Fruit fly (Drosophila melanogaster) whole organism, embryonic: ENCODE data around the gene Antp.

ENCODE experiments used
- Aef1 ChIP-seq: fragments of 200-800 bp; sonication (Bioruptor generic); IDR thresholded peaks from 3 replicates; pipeline ENCODE4 v1.3.6; 2022; ENCODE audit warnings: missing biosample characterization, missing genetic modification characterization
- CG10147 ChIP-seq: fragments of 200-800 bp; sonication (Bioruptor generic); optimal IDR thresholded peaks from 2 replicates; lab custom pipeline; 2019; ENCODE audit warnings: missing biosample characterization, mild to moderate bottlenecking, missing genetic modification characterization, moderate library complexity
- CG11247 ChIP-seq: fragments of 200-800 bp; sonication (Bioruptor generic); IDR thresholded peaks from 2 replicates; pipeline ENCODE4 v1.3.6; 2022; ENCODE audit warnings: missing biosample characterization, missing genetic modification characterization
- CG12769 ChIP-seq: fragments of 200-800 bp; sonication (Bioruptor generic); optimal IDR thresholded peaks from 2 replicates; lab custom pipeline; 2019; ENCODE audit warnings: missing biosample characterization, mild to moderate bottlenecking, missing genetic modification characterization, moderate library complexity
- CG15479 ChIP-seq: fragments of 200-800 bp; sonication (Bioruptor generic); optimal IDR thresholded peaks from 3 replicates; lab custom pipeline; 2019; ENCODE audit warnings: missing biosample characterization, mild to moderate bottlenecking, missing genetic modification characterization, moderate library complexity
- CG1602 ChIP-seq: fragments of 200-800 bp; sonication (Bioruptor generic); optimal IDR thresholded peaks from 3 replicates; lab custom pipeline; 2016; ENCODE audit warnings: missing biosample characterization, missing genetic modification characterization
- CG17186 ChIP-seq: fragments of 200-800 bp; sonication (Bioruptor generic); optimal IDR thresholded peaks from 3 replicates; lab custom pipeline; 2017; ENCODE audit warnings: missing biosample characterization, missing genetic modification reagents, missing genetic modification characterization
- CG17359 ChIP-seq: fragments of 200-800 bp; sonication (Bioruptor generic); optimal IDR thresholded peaks from 3 replicates; lab custom pipeline; 2018; ENCODE audit warnings: missing biosample characterization, mild to moderate bottlenecking, missing genetic modification characterization, moderate library complexity
- CG17912 ChIP-seq: fragments of 200-800 bp; sonication (Bioruptor generic); optimal IDR thresholded peaks from 2 replicates; lab custom pipeline; 2018; ENCODE audit warnings: missing biosample characterization, mild to moderate bottlenecking, missing genetic modification characterization
- CG2875 ChIP-seq: fragments of 200-800 bp; sonication (Bioruptor generic); optimal IDR thresholded peaks from 2 replicates; lab custom pipeline; 2017; ENCODE audit warnings: missing biosample characterization, mild to moderate bottlenecking, missing genetic modification characterization, missing genetic modification reagents
- CG30020 ChIP-seq: fragments of 200-800 bp; optimal IDR thresholded peaks from 2 replicates; lab custom pipeline; 2019; ENCODE audit warnings: missing biosample characterization, mild to moderate bottlenecking, missing genetic modification characterization, moderate library complexity
- CG30431 ChIP-seq: fragments of 200-800 bp; sonication (Bioruptor generic); optimal IDR thresholded peaks from 2 replicates; lab custom pipeline; 2017; ENCODE audit warnings: missing biosample characterization, missing genetic modification characterization
- CG4424 ChIP-seq: fragments of 200-800 bp; sonication (Bioruptor generic); optimal IDR thresholded peaks from 3 replicates; lab custom pipeline; 2016; ENCODE audit warnings: missing biosample characterization, missing genetic modification characterization
- CG4854 ChIP-seq: fragments of 200-800 bp; sonication (Bioruptor generic); optimal IDR thresholded peaks from 2 replicates; lab custom pipeline; 2016; ENCODE audit warnings: missing biosample characterization, missing genetic modification characterization, inconsistent platforms
- CG6689 ChIP-seq: fragments of 200-800 bp; sonication (Bioruptor generic); IDR thresholded peaks from 2 replicates; pipeline ENCODE4 v1.3.6; 2022; ENCODE audit warnings: missing biosample characterization, missing genetic modification characterization
- CG6791 ChIP-seq: fragments of 200-800 bp; sonication (Bioruptor generic); IDR thresholded peaks from 3 replicates; pipeline ENCODE4 v1.3.6; 2022; ENCODE audit warnings: missing biosample characterization, missing genetic modification characterization; ENCODE audit not compliant: partially characterized antibody
- CG7372 ChIP-seq: fragments of 200-800 bp; sonication (Bioruptor generic); IDR thresholded peaks from 2 replicates; pipeline ENCODE4 v1.3.6; 2022; ENCODE audit warnings: missing biosample characterization, missing genetic modification characterization
- CG9609 ChIP-seq: fragments of 200-800 bp; sonication (Bioruptor generic); optimal IDR thresholded peaks from 3 replicates; lab custom pipeline; 2016; ENCODE audit warnings: missing biosample characterization, missing genetic modification characterization
- CG9797 ChIP-seq: fragments of 200-800 bp; sonication (Bioruptor generic); optimal IDR thresholded peaks from 3 replicates; lab custom pipeline; 2018; ENCODE audit warnings: missing biosample characterization, mild to moderate bottlenecking, missing genetic modification characterization
- Drgx ChIP-seq: fragments of 200-800 bp; sonication (Bioruptor generic); IDR thresholded peaks from 2 replicates; pipeline ENCODE4 v1.3.6; 2022; ENCODE audit warnings: missing biosample characterization, missing genetic modification characterization
- Ets97D ChIP-seq: fragments of 200-800 bp; sonication (Bioruptor generic); optimal IDR thresholded peaks from 3 replicates; lab custom pipeline; 2016; ENCODE audit warnings: missing biosample characterization, missing genetic modification characterization
- Jarid2 ChIP-seq: fragments of 200-800 bp; sonication (Bioruptor generic); optimal IDR thresholded peaks from 3 replicates; lab custom pipeline; 2017; ENCODE audit warnings: mild to moderate bottlenecking, missing biosample characterization, missing genetic modification reagents, missing genetic modification characterization
- NfI ChIP-seq: fragments of 200-800 bp; sonication (Bioruptor generic); optimal IDR thresholded peaks from 3 replicates; lab custom pipeline; 2018; ENCODE audit warnings: missing biosample characterization, mild to moderate bottlenecking, missing genetic modification characterization, moderate library complexity
- abd-A ChIP-seq: fragments of 200-800 bp; sonication (Bioruptor generic); optimal IDR thresholded peaks from 3 replicates; lab custom pipeline; 2019; ENCODE audit warnings: missing biosample characterization, mild to moderate bottlenecking, missing genetic modification characterization, moderate library complexity
- chm ChIP-seq: fragments of 200-800 bp; sonication (Bioruptor generic); IDR thresholded peaks from 2 replicates; pipeline ENCODE4 v1.3.6; 2022; ENCODE audit warnings: missing biosample characterization, missing genetic modification characterization
- crp ChIP-seq, 2 experiments: fragments of 200-800 bp; sonication (Bioruptor generic); optimal IDR thresholded peaks; 2 replicates in 1 of 2; 3 replicates in 1 of 2; lab custom pipeline; 2017; ENCODE audit warnings: missing biosample characterization in 2 of 2, missing genetic modification characterization in 2 of 2, mild to moderate bottlenecking in 1 of 2, moderate library complexity in 1 of 2
- dmrt11E ChIP-seq: fragments of 200-800 bp; sonication (Bioruptor generic); optimal IDR thresholded peaks from 3 replicates; lab custom pipeline; 2018; ENCODE audit warnings: missing biosample characterization, mild to moderate bottlenecking, missing genetic modification characterization, moderate library complexity
- dpn ChIP-seq, 2 experiments: fragments of 200-800 bp; sonication (Bioruptor generic); optimal IDR thresholded peaks; 3 replicates each; lab custom pipeline; 2016; ENCODE audit warnings: missing biosample characterization in 2 of 2, missing genetic modification characterization in 2 of 2
- hbn ChIP-seq: fragments of 200-800 bp; sonication (Bioruptor generic); IDR thresholded peaks from 2 replicates; pipeline ENCODE4 v1.3.6; 2022; ENCODE audit warnings: missing biosample characterization, missing genetic modification characterization; ENCODE audit not compliant: partially characterized antibody
- her ChIP-seq: fragments of 200-800 bp; sonication (Bioruptor generic); optimal IDR thresholded peaks from 2 replicates; lab custom pipeline; 2016; ENCODE audit warnings: missing biosample characterization, missing genetic modification characterization
- insv ChIP-seq, 2 experiments: fragments of 200-800 bp; sonication (Bioruptor generic); optimal IDR thresholded peaks; 3 replicates each; lab custom pipeline; 2016 to 2018; ENCODE audit warnings: missing biosample characterization in 2 of 2, missing genetic modification characterization in 2 of 2
- lov ChIP-seq, 2 experiments: fragments of 200-800 bp in 1 of 2; fragments of >200 bp in 1 of 2; sonication (Bioruptor generic) in 1 of 2; IDR thresholded peaks in 1 of 2; optimal IDR thresholded peaks in 1 of 2; 2 replicates in 1 of 2; 3 replicates in 1 of 2; pipeline versions ENCODE4 v1.3.6 to Lab custom; 2017 to 2022; ENCODE audit warnings: missing biosample characterization in 1 of 2, missing genetic modification characterization in 1 of 2
- nau ChIP-seq: fragments of 200-800 bp; sonication (Bioruptor generic); optimal IDR thresholded peaks from 3 replicates; lab custom pipeline; 2017; ENCODE audit warnings: missing biosample characterization, mild to moderate bottlenecking, missing genetic modification characterization, missing genetic modification reagents
- nerfin-1 ChIP-seq: fragments of 200-800 bp; sonication (Bioruptor generic); optimal IDR thresholded peaks from 3 replicates; lab custom pipeline; 2019; ENCODE audit warnings: missing biosample characterization, mild to moderate bottlenecking, missing genetic modification characterization, moderate library complexity
- pros ChIP-seq: fragments of 200-800 bp; sonication (Bioruptor generic); optimal IDR thresholded peaks from 3 replicates; lab custom pipeline; 2019; ENCODE audit warnings: missing biosample characterization, mild to moderate bottlenecking, missing genetic modification characterization, moderate library complexity
- pzg ChIP-seq: fragments of 200-800 bp; sonication (Bioruptor generic); optimal IDR thresholded peaks from 3 replicates; lab custom pipeline; 2018; ENCODE audit warnings: missing biosample characterization, mild to moderate bottlenecking, missing genetic modification characterization, moderate library complexity
- tap ChIP-seq: fragments of 200-800 bp; optimal IDR thresholded peaks from 3 replicates; lab custom pipeline; 2019; ENCODE audit warnings: missing biosample characterization, mild to moderate bottlenecking, missing genetic modification characterization, moderate library complexity
- tna ChIP-seq: fragments of 200-800 bp; sonication (Bioruptor generic); IDR thresholded peaks from 2 replicates; pipeline ENCODE4 v1.3.6; 2022; ENCODE audit warnings: missing biosample characterization, missing genetic modification characterization; ENCODE audit not compliant: partially characterized antibody
- tup ChIP-seq: fragments of 200-800 bp; sonication (Bioruptor generic); optimal IDR thresholded peaks from 2 replicates; lab custom pipeline; 2016; ENCODE audit warnings: missing biosample characterization, mild to moderate bottlenecking, missing genetic modification characterization, moderate library complexity
- vfl ChIP-seq: fragments of 200-800 bp; sonication (Bioruptor generic); optimal IDR thresholded peaks from 2 replicates; lab custom pipeline; 2016; ENCODE audit warnings: missing biosample characterization, missing genetic modification characterization
- wdn ChIP-seq: fragments of 200-800 bp; sonication (Bioruptor generic); IDR thresholded peaks from 2 replicates; pipeline ENCODE4 v1.3.6; 2022; ENCODE audit warnings: missing biosample characterization, missing genetic modification characterization
- zen2 ChIP-seq: fragments of 200-800 bp; sonication (Bioruptor generic); IDR thresholded peaks from 3 replicates; pipeline ENCODE4 v1.3.6; 2022; ENCODE audit warnings: missing biosample characterization, missing genetic modification characterization; ENCODE audit not compliant: partially characterized antibody
- zf30C ChIP-seq: fragments of 200-800 bp; sonication (Bioruptor generic); optimal IDR thresholded peaks from 3 replicates; lab custom pipeline; 2018; ENCODE audit warnings: missing biosample characterization, mild to moderate bottlenecking, missing genetic modification characterization

Gene Antp

dm6 chr3R:6990877-6991276 is 8.2 kb downstream of the Antp start:
- no peak for TF ChIP-seq CG12769 (tag; lab: Kevin White, UChicago)
- TF ChIP-seq pzg (GFP tag; lab: Kevin White, UChicago), result no peak
- TF ChIP-seq crp (GFP tag; optimal IDR thresholded peaks at IDR 0.05; lab: Kevin White, UChicago), result no peak
- no peak for TF ChIP-seq CG9797 (GFP tag; lab: Kevin White, UChicago)
- no peak for TF ChIP-seq lov (optimal IDR thresholded peaks at IDR 0.05; lab: Kevin White, UChicago)
- TF ChIP-seq lov (GFP tag; IDR thresholded peaks at IDR 0.05; lab: Robert Waterston, UW), result no peak
- no peak for TF ChIP-seq vfl (GFP tag; lab: Kevin White, UChicago)
- no peak for TF ChIP-seq CG6689
- no peak for TF ChIP-seq tna (GFP tag; lab: Robert Waterston, UW)
- TF ChIP-seq CG10147, result no peak
- no peak for TF ChIP-seq Aef1 (GFP tag; lab: Robert Waterston, UW)
- peak; percentile 70 for TF ChIP-seq pros (GFP tag; lab: Kevin White, UChicago)
- TF ChIP-seq CG15479 (GFP tag; lab: Kevin White, UChicago), result no peak
- TF ChIP-seq NfI (GFP tag; lab: Kevin White, UChicago), result no peak
- TF ChIP-seq Drgx (GFP tag; lab: Robert Waterston, UW), result no peak
- no peak for TF ChIP-seq Jarid2 (GFP tag; lab: Kevin White, UChicago)
- TF ChIP-seq CG30020 (tag; lab: Kevin White, UChicago), result no peak
- no peak for TF ChIP-seq chm
- TF ChIP-seq CG17186 (GFP tag; lab: Kevin White, UChicago), result no peak
- TF ChIP-seq wdn, result no peak
- no peak for TF ChIP-seq CG1602 (GFP tag; lab: Kevin White, UChicago)
- no peak for TF ChIP-seq CG30431 (GFP tag; lab: Kevin White, UChicago)
- TF ChIP-seq nau (GFP tag; lab: Kevin White, UChicago), result no peak
- TF ChIP-seq CG7372 (GFP tag; lab: Robert Waterston, UW), result no peak
- peak; percentile 11 for TF ChIP-seq nerfin-1
- peak; percentile 79 for TF ChIP-seq abd-A (tag; lab: Kevin White, UChicago)
- TF ChIP-seq CG4854 (GFP tag; lab: Kevin White, UChicago), result no peak
- no peak for TF ChIP-seq zen2 (GFP tag; lab: Robert Waterston, UW)
- TF ChIP-seq tap, result peak; percentile 6
- TF ChIP-seq CG2875 (GFP tag; lab: Kevin White, UChicago), result no peak
- no peak for TF ChIP-seq Ets97D (GFP tag; lab: Kevin White, UChicago)
- TF ChIP-seq dmrt11E (tag; lab: Kevin White, UChicago), result no peak
- TF ChIP-seq her (GFP tag; lab: Kevin White, UChicago), result no peak
- no peak for TF ChIP-seq zf30C (GFP tag; lab: Kevin White, UChicago)

DNA sequence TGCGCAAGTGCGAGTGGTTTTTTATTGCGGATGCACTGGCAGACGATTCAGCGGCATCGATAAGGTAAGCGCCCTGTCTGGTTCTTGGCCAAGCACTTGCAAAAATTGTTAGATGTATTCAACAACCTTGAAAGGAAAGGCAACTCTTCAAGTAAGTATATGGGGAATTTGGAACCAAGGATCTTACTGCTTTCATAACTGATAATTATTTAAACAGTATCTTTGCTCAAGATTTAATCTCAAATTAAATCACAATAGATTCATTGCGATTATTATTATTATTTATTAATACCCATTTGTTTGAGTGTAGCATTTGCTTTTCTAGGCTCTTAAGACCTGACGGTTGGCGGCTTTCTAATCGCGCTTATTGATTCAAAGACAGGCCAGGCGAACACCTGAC is 9.6 kb downstream of the Antp start:
- TF ChIP-seq CG11247 (GFP tag; lab: Robert Waterston, UW), result no peak
- TF ChIP-seq dpn (GFP tag; optimal IDR thresholded peaks at IDR 0.05; lab: Kevin White, UChicago), result no peak
- no peak for TF ChIP-seq hbn (GFP tag; lab: Robert Waterston, UW)
- no peak for TF ChIP-seq CG4424 (GFP tag; lab: Kevin White, UChicago)
- no peak for TF ChIP-seq her (GFP tag; lab: Kevin White, UChicago)
- no peak for TF ChIP-seq tup (GFP tag; lab: Kevin White, UChicago)
- TF ChIP-seq CG17912 (GFP tag; lab: Kevin White, UChicago), result no peak
- no peak for TF ChIP-seq insv (GFP tag; optimal IDR thresholded peaks at IDR 0.05; lab: Kevin White, UChicago)
- no peak for TF ChIP-seq CG6791 (GFP tag; lab: Robert Waterston, UW)
- no peak for TF ChIP-seq CG9609
- no peak for TF ChIP-seq CG17359 (tag; lab: Kevin White, UChicago)
